Worm (Caenorhabditis elegans) whole organism, early embryonic: ENCODE measurements around the gene F28C1.3.

Experiments used
- B0310.2 ChIP-seq: sonication (generic microtip); optimal IDR thresholded peaks from 2 replicates; lab custom pipeline; 2016; ENCODE audit warnings: mild to moderate bottlenecking, missing genetic modification characterization, missing compliant biosample characterization
- F13C5.2 ChIP-seq: sonication (generic microtip); optimal IDR thresholded peaks from 2 replicates; lab custom pipeline; 2017; ENCODE audit warnings: mild to moderate bottlenecking, missing genetic modification characterization, inconsistent platforms, missing compliant biosample characterization
- aly-1 ChIP-seq: sonication (generic microtip); optimal IDR thresholded peaks from 2 replicates; lab custom pipeline; 2016; ENCODE audit warnings: missing genetic modification characterization, missing compliant biosample characterization
- ama-1 ChIP-seq: fragments of 150-350 bp; optimal IDR thresholded peaks from 2 replicates; lab custom pipeline; 2014
- ceh-13 ChIP-seq: fragments of 200-800 bp; sonication (Bioruptor generic); optimal IDR thresholded peaks from 2 replicates; lab custom pipeline; 2018; ENCODE audit warnings: mild to moderate bottlenecking, missing genetic modification characterization, missing compliant biosample characterization
- ceh-36 ChIP-seq: sonication (generic microtip); optimal IDR thresholded peaks from 2 replicates; lab custom pipeline; 2016; ENCODE audit warnings: missing genetic modification characterization, inconsistent platforms, missing compliant biosample characterization
- ets-7 ChIP-seq: sonication (generic microtip); optimal IDR thresholded peaks from 2 replicates; lab custom pipeline; 2016; ENCODE audit warnings: missing genotype, missing genetic modification characterization, missing compliant biosample characterization
- flt-1 ChIP-seq: fragments of 200-800 bp; sonication (Bioruptor generic); IDR thresholded peaks from 2 replicates; pipeline ENCODE4 v1.3.6; 2022; ENCODE audit warnings: missing genetic modification characterization, missing compliant biosample characterization
- hmbx-1 ChIP-seq: sonication (generic microtip); optimal IDR thresholded peaks from 2 replicates; lab custom pipeline; 2016; ENCODE audit warnings: mild to moderate bottlenecking, missing genetic modification characterization, missing compliant biosample characterization
- hmg-4 ChIP-seq: fragments of 200-800 bp; sonication (Bioruptor generic); optimal IDR thresholded peaks from 2 replicates; lab custom pipeline; 2018; ENCODE audit warnings: mild to moderate bottlenecking, missing genetic modification characterization, missing compliant biosample characterization
- hnd-1 ChIP-seq: sonication (generic microtip); optimal IDR thresholded peaks from 2 replicates; lab custom pipeline; 2016; ENCODE audit warnings: missing genetic modification characterization, missing compliant biosample characterization
- pes-1 ChIP-seq: fragments of 200-800 bp; sonication (Bioruptor generic); IDR thresholded peaks from 2 replicates; pipeline ENCODE4 v1.3.6; 2022; ENCODE audit warnings: missing genetic modification reagents, missing genetic modification characterization, missing compliant biosample characterization
- scrt-1 ChIP-seq: fragments of 200-800 bp; sonication (Bioruptor generic); IDR thresholded peaks from 2 replicates; pipeline ENCODE4 v1.3.6; 2022; ENCODE audit warnings: missing genetic modification characterization, missing compliant biosample characterization
- sea-1 ChIP-seq: fragments of 200-800 bp; sonication (Bioruptor generic); conservative IDR thresholded peaks from 2 replicates; pipeline ENCODE4 v1.3.6; 2022; ENCODE audit warnings: missing genetic modification characterization, missing compliant biosample characterization
- tbx-11 ChIP-seq: fragments of 200-800 bp; sonication (Bioruptor generic); IDR thresholded peaks from 2 replicates; pipeline ENCODE4 v1.3.6; 2022; ENCODE audit warnings: missing genetic modification characterization, missing compliant biosample characterization
- tbx-37 ChIP-seq: fragments of 200-800 bp; sonication (Bioruptor generic); conservative IDR thresholded peaks from 2 replicates; pipeline ENCODE4 v1.3.6; 2022; ENCODE audit warnings: missing genetic modification reagents, missing genetic modification characterization, missing compliant biosample characterization
- tra-4 ChIP-seq: sonication (generic microtip); optimal IDR thresholded peaks from 2 replicates; lab custom pipeline; 2017; ENCODE audit warnings: missing genetic modification characterization, missing compliant biosample characterization

Gene F28C1.3

DNA sequence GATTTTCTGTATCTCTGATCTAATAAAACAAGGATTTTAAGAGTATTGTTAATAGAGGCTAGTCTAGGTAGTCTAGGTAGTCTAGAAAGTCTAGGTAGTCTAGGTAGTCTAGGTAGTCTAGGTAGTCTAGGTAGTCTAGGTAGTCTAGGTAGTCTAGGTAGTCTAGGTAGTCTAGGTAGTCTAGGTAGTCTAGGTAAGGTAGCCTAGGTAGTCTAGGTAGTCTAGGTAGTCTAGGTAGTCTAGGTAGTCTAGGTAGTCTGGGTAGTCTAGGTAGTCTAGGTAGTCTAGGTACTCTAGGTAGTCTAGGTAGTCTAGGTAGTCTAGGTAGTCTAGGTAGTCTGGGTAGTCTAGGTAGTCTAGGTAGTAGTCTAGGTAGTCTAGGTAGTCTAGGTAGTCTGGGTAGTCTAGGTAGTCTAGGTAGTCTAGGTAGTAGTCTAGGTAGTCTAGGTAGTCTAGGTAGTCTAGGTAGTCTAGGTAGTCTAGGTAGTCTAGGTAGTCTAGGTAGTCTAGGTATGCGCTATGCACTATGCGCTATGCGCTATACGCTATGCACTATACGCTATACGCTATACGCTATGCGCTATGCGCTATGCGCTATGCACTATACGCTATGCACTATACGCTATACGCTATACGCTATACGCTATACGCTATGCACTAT lies 41.6 kb downstream of the F28C1.3 start:
- TF ChIP-seq hnd-1 (tag; lab: Kevin White, UChicago) (peak; percentile 66), ceh-36 (peak; percentile 48)

ce11 chrV:12511946-12512345 lies 43.5 kb downstream of the F28C1.3 start:
- no peak for TF ChIP-seq scrt-1
- TF ChIP-seq sea-1 (GFP tag; lab: Robert Waterston, UW) = no peak
- no peak for TF ChIP-seq hnd-1 (tag; lab: Kevin White, UChicago)
- TF ChIP-seq ceh-36 = no peak
- no peak for TF ChIP-seq tra-4 (tag; lab: Kevin White, UChicago)
- no peak for TF ChIP-seq pes-1 (GFP tag; lab: Robert Waterston, UW)
- no peak for TF ChIP-seq tbx-37 (GFP tag; lab: Robert Waterston, UW)

DNA sequence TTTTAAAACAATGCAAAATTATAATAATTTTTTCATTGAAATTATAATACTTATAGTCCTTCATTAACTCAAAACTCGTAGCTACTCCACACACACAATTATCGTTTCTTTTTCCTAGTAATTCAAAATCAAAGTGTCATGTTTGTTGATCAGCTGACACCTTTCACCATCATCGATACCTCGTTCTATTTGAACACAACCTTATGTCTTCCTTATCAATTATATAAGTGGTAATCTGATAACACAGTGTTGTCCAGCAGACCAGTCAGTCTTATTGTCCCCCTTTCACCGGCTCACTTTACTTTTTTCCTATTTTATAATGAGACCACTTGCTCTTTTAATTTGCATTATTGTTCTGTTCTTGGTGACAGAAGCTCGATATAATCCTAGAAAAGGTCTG lies 44.3 kb downstream of the F28C1.3 start, which contains the start of the genes T28H10.2 and lgmn-1:
TSS of gene T28H10.2 (minus strand) at position 177 of the 400 bp plus-strand sequence.
TSS of gene lgmn-1 (plus strand) at position 284 of the 400 bp plus-strand sequence.
- TF ChIP-seq scrt-1 (no peak), F13C5.2 (no peak), sea-1 (GFP tag; lab: Robert Waterston, UW) (no peak), pes-1 (GFP tag; lab: Robert Waterston, UW) (no peak), aly-1 (no peak)

ce11 chrV:12513900-12514299 lies 45.4 kb downstream of the F28C1.3 start:
- TF ChIP-seq ama-1 (lab: Kevin White, UChicago) (no peak), B0310.2 (tag; lab: Kevin White, UChicago) (no peak), sea-1 (GFP tag; lab: Robert Waterston, UW) (no peak)

DNA sequence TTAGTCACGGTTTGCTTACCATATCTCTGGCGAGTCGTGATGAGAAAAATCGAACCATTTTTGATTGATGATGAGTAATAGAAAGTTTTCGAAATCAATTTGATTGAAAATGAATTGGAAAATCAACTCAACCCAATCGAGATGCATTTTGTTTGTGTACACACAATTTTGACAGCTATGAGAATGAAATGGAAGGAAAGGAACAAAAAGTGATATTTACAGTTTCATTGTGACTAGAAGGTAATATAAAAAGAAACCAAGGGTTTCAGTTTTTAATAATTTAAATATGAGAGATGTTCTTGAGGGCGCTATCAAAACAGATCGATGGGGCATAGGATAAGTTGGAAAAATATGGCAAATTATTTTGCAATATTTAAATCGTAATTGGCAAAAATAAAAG lies 48.7 kb downstream of the F28C1.3 start, which contains the start of gene cal-1:
TSS of gene cal-1 (minus strand) at position 101 of the 400 bp plus-strand sequence.
- no peak for TF ChIP-seq tra-4 (tag; lab: Kevin White, UChicago)
- TF ChIP-seq hmbx-1 (tag; lab: Kevin White, UChicago) = no peak
- TF ChIP-seq tbx-11 (GFP tag; lab: Robert Waterston, UW) = no peak
- no peak for TF ChIP-seq ama-1 (lab: Kevin White, UChicago)
- TF ChIP-seq aly-1 = no peak
- no peak for TF ChIP-seq scrt-1
- no peak for TF ChIP-seq tbx-37 (GFP tag; lab: Robert Waterston, UW)
- no peak for TF ChIP-seq ceh-13 (GFP tag; lab: Kevin White, UChicago)
- no peak for TF ChIP-seq ceh-36
- TF ChIP-seq F13C5.2 = no peak
- TF ChIP-seq sea-1 (GFP tag; lab: Robert Waterston, UW) = no peak
- no peak for TF ChIP-seq hmg-4
- TF ChIP-seq flt-1 (GFP tag; lab: Robert Waterston, UW) = no peak

DNA sequence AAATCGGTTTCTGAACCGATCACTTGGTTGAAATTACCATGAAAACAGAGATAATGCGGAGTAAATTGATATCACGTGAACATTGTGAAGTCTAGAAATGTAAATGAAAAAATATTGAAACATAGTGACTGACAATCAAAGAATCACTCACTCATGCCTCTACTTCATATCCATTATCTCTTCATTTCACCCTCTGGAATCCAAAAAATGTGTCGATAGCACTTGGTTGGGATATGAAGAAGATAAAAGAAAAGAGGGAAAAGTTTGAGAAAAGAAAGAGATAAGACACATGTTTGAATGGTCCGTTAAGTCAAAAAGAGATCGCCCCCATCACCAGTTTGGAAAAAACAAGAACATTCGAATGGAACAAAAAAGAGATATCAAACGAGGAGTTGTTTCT lies 49.3 kb downstream of the F28C1.3 start:
- TF ChIP-seq hnd-1 (tag; lab: Kevin White, UChicago) = no peak
- no peak for TF ChIP-seq scrt-1
- no peak for TF ChIP-seq ama-1 (lab: Kevin White, UChicago)
- no peak for TF ChIP-seq ceh-36
- no peak for TF ChIP-seq tbx-11 (GFP tag; lab: Robert Waterston, UW)
- TF ChIP-seq ets-7 (tag; lab: Kevin White, UChicago) = no peak
- TF ChIP-seq aly-1 = no peak
- no peak for TF ChIP-seq tbx-37 (GFP tag; lab: Robert Waterston, UW)
- TF ChIP-seq flt-1 (GFP tag; lab: Robert Waterston, UW) = no peak
- TF ChIP-seq hmg-4 = no peak
- no peak for TF ChIP-seq tra-4 (tag; lab: Kevin White, UChicago)
- TF ChIP-seq sea-1 (GFP tag; lab: Robert Waterston, UW) = no peak
- TF ChIP-seq B0310.2 (tag; lab: Kevin White, UChicago) = no peak

- TF ChIP-seq B0310.2 (tag; lab: Kevin White, UChicago) (no peak), aly-1 (no peak), ama-1 (lab: Kevin White, UChicago) (no peak), F13C5.2 (no peak), tbx-37 (GFP tag; lab: Robert Waterston, UW) (no peak), ceh-13 (GFP tag; lab: Kevin White, UChicago) (no peak), tra-4 (tag; lab: Kevin White, UChicago) (no peak), hmbx-1 (tag; lab: Kevin White, UChicago) (no peak), flt-1 (GFP tag; lab: Robert Waterston, UW) (no peak), scrt-1 (no peak), tbx-11 (GFP tag; lab: Robert Waterston, UW) (no peak), ets-7 (tag; lab: Kevin White, UChicago) (no peak), hmg-4 (no peak), ceh-36 (no peak), pes-1 (GFP tag; lab: Robert Waterston, UW) (no peak), hnd-1 (tag; lab: Kevin White, UChicago) (no peak), sea-1 (GFP tag; lab: Robert Waterston, UW) (no peak)
Measured at ce11 chrV:12518770-12519169, 50.3 kb downstream of the F28C1.3 start.
